Fruit fly (Drosophila melanogaster) S2 (cell line): ENCODE data around the gene CG8944.
A peak's percentile ranks its signal among the peaks of the same experiment; 100 is the strongest.

Source experiments
- CG8478 ChIP-seq: fragments of >200 bp; optimal IDR thresholded peaks from 2 replicates; lab custom pipeline; 2018
- CTCF ChIP-seq, 2 experiments: fragments of >200 bp; optimal IDR thresholded peaks; 2 replicates each; lab custom pipeline; 2018

The CG8944 gene

DNA sequence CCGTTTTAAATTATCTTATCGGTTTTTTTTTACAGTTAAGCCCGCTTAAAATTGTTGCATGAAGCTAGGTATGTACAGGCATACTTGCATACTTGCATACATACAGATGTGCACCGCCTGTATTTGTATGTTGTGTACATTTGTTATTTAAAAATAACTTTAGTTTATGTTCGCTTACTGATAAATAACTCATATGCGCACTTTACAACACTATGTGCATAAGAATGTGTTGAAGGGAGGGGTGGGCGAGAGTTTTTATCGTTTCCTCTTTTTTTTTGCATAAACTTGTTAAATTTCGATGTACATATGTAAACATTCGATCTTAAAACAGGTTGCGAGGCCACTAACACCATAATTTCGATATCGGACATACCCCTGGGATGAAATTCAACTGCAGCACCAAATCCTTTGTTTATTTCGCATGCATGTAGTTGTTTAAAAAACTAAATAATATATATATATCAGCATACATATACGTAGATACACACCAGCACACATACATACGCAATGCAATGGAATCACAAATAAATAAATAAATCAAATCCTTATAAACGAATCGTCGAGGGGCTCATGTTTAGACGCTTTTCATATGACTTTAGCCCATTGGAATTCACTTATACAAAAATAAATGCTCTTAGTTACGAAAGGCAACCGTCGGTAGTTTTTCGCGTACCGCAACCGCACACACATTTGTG is 13.9 kb upstream of the CG8944 start:
- no peak for TF ChIP-seq CTCF (optimal IDR thresholded peaks at IDR 0.05; lab: Kevin White, UChicago)
- TF ChIP-seq CG8478: no peak

DNA sequence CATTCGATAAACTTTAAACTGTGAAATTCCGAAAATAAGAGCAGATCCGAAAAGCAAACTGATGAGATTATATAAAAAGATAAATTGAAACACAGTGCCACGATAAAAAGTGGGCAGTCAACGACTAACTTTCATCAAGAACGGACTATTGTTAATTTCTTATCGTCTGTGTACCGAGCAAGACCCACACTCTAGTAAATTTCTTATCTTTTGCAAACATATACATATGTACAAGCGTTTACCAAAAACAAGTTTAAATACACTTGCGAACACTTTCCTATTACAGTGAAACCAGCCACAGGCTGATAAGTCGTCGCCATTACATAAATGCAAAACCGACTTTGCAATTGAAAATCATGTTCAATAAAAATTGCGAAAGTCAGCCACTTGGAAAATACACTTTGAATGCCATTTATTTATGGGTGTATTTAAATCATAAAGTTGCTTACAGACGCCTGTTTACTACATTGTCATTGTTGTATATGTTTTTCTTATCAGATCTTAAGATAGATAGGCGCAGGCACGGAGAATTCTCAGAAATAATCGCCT is 12.7 kb upstream of the CG8944 start:
- TF ChIP-seq CTCF (optimal IDR thresholded peaks at IDR 0.05; lab: Kevin White, UChicago) (no peak), CG8478 (no peak)

dm6 chrX:15756018-15756417 is 10.0 kb upstream of the CG8944 start, which contains the start of gene CG8260:
Gene CG8260 (plus strand): TSS chrX:15756318.
- no peak for TF ChIP-seq CG8478
- TF ChIP-seq CTCF (optimal IDR thresholded peaks at IDR 0.05; lab: Kevin White, UChicago): no peak

dm6 chrX:15748945-15749344 is 2.9 kb upstream of the CG8944 start, which contains the start of gene Mvd:
Gene Mvd (plus strand): TSS chrX:15749166.
- TF ChIP-seq CTCF (optimal IDR thresholded peaks at IDR 0.05; lab: Kevin White, UChicago): peak in 1 of 2 experiments; percentile 45
- TF ChIP-seq CG8478: no peak

- TF ChIP-seq CG8478: no peak
- TF ChIP-seq CTCF (optimal IDR thresholded peaks at IDR 0.05; lab: Kevin White, UChicago): no peak
Measured at dm6 chrX:15746682-15747196, 708 bp upstream of the CG8944 start.

DNA sequence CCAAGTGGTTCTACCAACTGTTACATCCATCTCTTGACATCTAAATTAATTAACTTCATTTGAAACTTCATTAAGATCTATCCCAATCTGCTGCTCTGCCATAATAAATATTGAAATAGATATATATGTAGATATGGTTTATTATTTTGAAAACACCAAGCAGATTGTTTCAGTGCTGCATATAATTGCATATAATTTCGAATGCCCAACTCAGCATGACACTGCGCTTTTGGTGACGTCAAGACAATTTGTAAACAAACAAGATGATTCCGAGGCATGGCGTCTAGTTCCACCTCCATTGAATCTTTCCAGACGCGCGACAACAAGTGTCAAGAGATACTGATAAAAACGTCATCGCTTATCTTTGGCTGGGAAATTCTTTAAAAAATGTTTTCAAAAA is 5.2 kb downstream of the CG8944 start:
- TF ChIP-seq CTCF (optimal IDR thresholded peaks at IDR 0.05; lab: Kevin White, UChicago) (no peak), CG8478 (no peak)

- TF ChIP-seq CTCF (optimal IDR thresholded peaks at IDR 0.05; lab: Kevin White, UChicago): no peak
- TF ChIP-seq CG8478: no peak
Measured at dm6 chrX:15740288-15740726, 5.7 kb downstream of the CG8944 start.

dm6 chrX:15738890-15739550 is 7.0 kb downstream of the CG8944 start, which contains the start of the genes CG11679 and CG8206:
Gene CG11679 (minus strand): TSS chrX:15738954.
Gene CG8206 (plus strand): TSS chrX:15739230.
- TF ChIP-seq CTCF (optimal IDR thresholded peaks at IDR 0.05; lab: Kevin White, UChicago) (no peak), CG8478 (no peak)

dm6 chrX:15737110-15737509 is 8.9 kb downstream of the CG8944 start, which contains the start of gene Arp6:
Gene Arp6 (minus strand): TSS chrX:15737120.
- TF ChIP-seq CG8478: no peak
- TF ChIP-seq CTCF (optimal IDR thresholded peaks at IDR 0.05; lab: Kevin White, UChicago): no peak

dm6 chrX:15733995-15734394 is 12.0 kb downstream of the CG8944 start, which contains the start of the genes CG12379 and MagR:
Gene CG12379 (minus strand): TSS chrX:15733996.
Gene MagR (plus strand): TSS chrX:15734270.
- no peak for TF ChIP-seq CG8478
- no peak for TF ChIP-seq CTCF (optimal IDR thresholded peaks at IDR 0.05; lab: Kevin White, UChicago)

DNA sequence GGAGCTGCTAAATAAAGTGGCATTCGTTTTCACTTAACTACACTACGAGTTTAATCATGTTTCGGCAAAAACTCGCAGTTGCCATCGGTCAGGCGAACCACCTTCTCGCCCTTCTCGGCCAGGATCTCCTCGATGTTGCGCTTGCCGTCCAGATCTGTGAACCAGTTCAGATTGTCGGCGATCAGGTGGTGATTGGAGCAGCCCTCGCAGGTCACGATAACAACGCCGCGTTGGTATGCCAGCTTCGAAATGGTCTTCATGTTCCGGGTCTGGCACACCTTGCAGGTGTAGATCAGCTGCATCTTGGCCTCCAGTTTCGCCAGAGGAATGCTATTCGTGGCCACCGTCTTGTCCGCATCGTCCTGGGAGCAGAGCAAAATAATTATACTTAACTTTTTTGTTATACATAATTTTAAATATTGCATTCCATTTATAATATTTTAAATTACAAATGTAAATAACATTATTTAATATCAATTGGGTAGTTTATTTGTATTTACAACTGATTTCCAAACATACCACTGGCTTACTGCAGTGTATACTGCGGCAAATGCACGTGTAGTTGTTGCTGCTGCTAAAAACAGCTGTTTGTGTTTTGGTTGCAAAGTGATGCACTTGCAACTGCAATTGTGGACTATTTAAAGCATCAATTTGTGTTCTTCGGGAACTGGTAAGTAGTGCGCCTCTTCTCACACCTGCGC is 12.7 kb downstream of the CG8944 start:
- no peak for TF ChIP-seq CTCF (optimal IDR thresholded peaks at IDR 0.05; lab: Kevin White, UChicago)
- no peak for TF ChIP-seq CG8478

- TF ChIP-seq CTCF (optimal IDR thresholded peaks at IDR 0.05; lab: Kevin White, UChicago) (no peak), CG8478 (no peak)
Measured at dm6 chrX:15731968-15732367, 14.1 kb downstream of the CG8944 start, which contains the start of gene CG8191. Gene CG8191 (plus strand): TSS chrX:15732178.

DNA sequence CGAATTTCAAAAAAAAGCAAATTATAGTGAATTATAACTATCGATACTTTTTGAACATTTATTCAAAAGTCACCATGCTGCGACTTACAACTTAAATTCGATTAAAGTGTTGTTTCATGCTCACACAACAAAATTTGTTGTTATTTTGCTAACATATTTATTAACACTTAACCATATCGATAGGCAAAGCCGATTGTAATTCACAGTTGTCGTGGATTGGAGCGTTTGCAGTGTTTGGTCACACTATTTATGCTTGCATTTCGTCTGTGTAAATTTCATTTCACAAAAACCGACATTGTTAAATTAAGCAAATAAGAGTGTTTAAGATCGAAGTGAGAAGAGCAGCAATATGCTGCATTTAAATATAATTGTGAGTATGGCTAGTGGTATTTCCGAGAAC is 33.6 kb downstream of the CG8944 start, which contains the start of gene HUWE1:
Gene HUWE1, plus strand, starts transcription at position 220 of the 400 bp plus-strand sequence.
- TF ChIP-seq CTCF (optimal IDR thresholded peaks at IDR 0.05; lab: Kevin White, UChicago): no peak

DNA sequence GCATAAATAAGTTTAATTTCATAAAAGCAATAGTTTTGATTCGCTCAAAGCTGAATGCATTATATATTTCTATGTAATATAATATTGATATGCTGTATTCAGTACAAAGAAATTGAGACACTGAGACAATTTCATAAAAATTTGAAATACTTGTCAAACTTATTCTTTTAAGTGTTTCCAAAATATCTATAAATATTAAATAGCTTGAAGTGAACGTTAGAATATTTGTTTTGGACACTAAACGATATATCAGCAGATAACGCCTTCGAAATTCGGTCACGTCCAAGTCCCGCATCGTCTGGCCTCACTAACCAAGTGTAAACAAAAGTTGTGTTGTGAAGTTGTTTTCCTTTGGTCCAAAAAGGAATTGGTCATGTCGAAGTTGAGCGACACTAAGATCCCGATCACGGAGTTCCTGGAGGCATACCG is 35.3 kb downstream of the CG8944 start:
- no peak for TF ChIP-seq CTCF (optimal IDR thresholded peaks at IDR 0.05; lab: Kevin White, UChicago)
- TF ChIP-seq CG8478: no peak
